Worm (Caenorhabditis elegans) whole organism, midembryonic: ENCODE data around the gene K12H4.7.

ENCODE experiments used
- T22C8.4 ChIP-seq: fragments of 200-800 bp; sonication (Bioruptor generic); IDR thresholded peaks from 2 replicates; pipeline ENCODE4 v1.3.6; 2022; ENCODE audit warnings: missing genetic modification characterization, missing compliant biosample characterization
- med-1 ChIP-seq: sonication (generic microtip); optimal IDR thresholded peaks from 2 replicates; lab custom pipeline; 2017; ENCODE audit warnings: missing genetic modification characterization, mild to moderate bottlenecking, missing compliant biosample characterization, antibody characterized with exemption, missing genetic modification reagents; ENCODE audit not compliant: insufficient read depth

DNA sequence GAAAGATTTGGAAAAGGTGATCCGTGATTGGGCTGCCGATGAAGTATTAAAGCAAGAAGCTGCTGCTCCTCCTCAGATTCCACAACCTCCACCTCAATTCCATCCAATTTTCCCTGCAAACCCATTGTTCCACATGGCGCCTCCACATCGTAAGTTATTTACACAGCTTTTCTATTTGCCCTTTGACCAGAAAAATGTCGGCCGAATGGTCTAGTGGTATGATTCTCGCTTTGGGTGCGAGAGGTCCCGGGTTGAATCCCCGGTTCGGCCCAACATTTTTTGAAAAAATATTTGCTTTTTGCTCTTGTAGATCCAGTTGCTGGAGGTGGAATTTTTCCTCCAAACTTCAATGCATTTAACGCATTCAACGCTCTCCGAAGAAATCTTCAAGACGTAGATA is 18.3 kb upstream of the K12H4.7 start:
- TF ChIP-seq med-1 (GFP tag; lab: Kevin White, UChicago) (no peak), T22C8.4 (GFP tag; lab: Robert Waterston, UW) (no peak)
